Worm (Caenorhabditis elegans) whole organism, young adult: Measurements from ENCODE around the gene hmit-1.1.

Experiments used
- ceh-100 ChIP-seq: fragments of 200-800 bp; sonication (Bioruptor generic); IDR thresholded peaks from 2 replicates; pipeline ENCODE4 v1.3.6; 2022; ENCODE audit warnings: missing genetic modification reagents, missing genetic modification characterization, missing compliant biosample characterization
- fkh-3 ChIP-seq: sonication (generic microtip); optimal IDR thresholded peaks from 2 replicates; lab custom pipeline; 2016; ENCODE audit warnings: mild to moderate bottlenecking, missing genetic modification characterization, missing compliant biosample characterization
- gei-17 ChIP-seq: fragments of 200-800 bp; sonication (Bioruptor generic); optimal IDR thresholded peaks from 2 replicates; lab custom pipeline; 2018; ENCODE audit warnings: mild to moderate bottlenecking, missing genetic modification characterization, missing compliant biosample characterization
- madf-8 ChIP-seq: fragments of 200-800 bp; sonication (Bioruptor generic); conservative IDR thresholded peaks from 2 replicates; pipeline ENCODE4 v1.3.6; 2022; ENCODE audit warnings: missing genetic modification reagents, missing genetic modification characterization, missing compliant biosample characterization
- nhr-80 ChIP-seq: sonication (generic microtip); optimal IDR thresholded peaks from 2 replicates; lab custom pipeline; 2016; ENCODE audit warnings: missing genetic modification characterization, missing compliant biosample characterization

ce11 chrV:18491961-18492360 lies 24.6 kb upstream of the hmit-1.1 start, which contains the start of gene slo-1:
- TF ChIP-seq nhr-80 (tag; lab: Kevin White, UChicago), result no peak
- TF ChIP-seq fkh-3 (tag; lab: Kevin White, UChicago), result no peak
- no peak for TF ChIP-seq ceh-100 (GFP tag; lab: Robert Waterston, UW)
- no peak for TF ChIP-seq gei-17
- TF ChIP-seq madf-8, result no peak
